Fruit fly (Drosophila melanogaster) whole organism, embryonic: ENCODE data around the gene Rtca.

Experiments
- Asciz ChIP-seq: fragments of 200-800 bp; sonication (Bioruptor generic); optimal IDR thresholded peaks from 2 replicates; lab custom pipeline; 2017; ENCODE audit warnings: missing biosample characterization, mild to moderate bottlenecking, missing genetic modification characterization, missing genetic modification reagents
- Awh ChIP-seq: fragments of 200-800 bp; sonication (Bioruptor generic); IDR thresholded peaks from 2 replicates; pipeline ENCODE4, ENCODE4 v1.3.6; 2022; ENCODE audit warnings: missing biosample characterization, missing genetic modification characterization
- Bteb2 ChIP-seq: fragments of 200-800 bp; sonication (Bioruptor generic); optimal IDR thresholded peaks from 2 replicates; lab custom pipeline; 2016; ENCODE audit warnings: missing biosample characterization, missing genetic modification characterization
- CG10543 ChIP-seq: fragments of 200-800 bp; sonication (Bioruptor generic); optimal IDR thresholded peaks from 3 replicates; lab custom pipeline; 2017; ENCODE audit warnings: missing biosample characterization, mild to moderate bottlenecking, missing genetic modification characterization, moderate library complexity
- CG11085 ChIP-seq: fragments of 200-800 bp; sonication (Bioruptor generic); IDR thresholded peaks from 2 replicates; pipeline ENCODE4 v1.3.6; 2022; ENCODE audit warnings: missing biosample characterization, missing genetic modification characterization
- CG11696 ChIP-seq: fragments of 200-800 bp; sonication (Bioruptor generic); IDR thresholded peaks from 2 replicates; pipeline ENCODE4 v1.3.6; 2022; ENCODE audit warnings: missing biosample characterization, missing genetic modification characterization
- CG12071 ChIP-seq: fragments of 200-800 bp; sonication (Bioruptor generic); optimal IDR thresholded peaks from 3 replicates; lab custom pipeline; 2018; ENCODE audit warnings: missing biosample characterization, mild to moderate bottlenecking, missing genetic modification characterization
- CG15073 ChIP-seq: fragments of 200-800 bp; sonication (Bioruptor generic); optimal IDR thresholded peaks from 2 replicates; lab custom pipeline; 2016; ENCODE audit warnings: missing biosample characterization, missing genetic modification characterization
- CG17359 ChIP-seq: fragments of 200-800 bp; sonication (Bioruptor generic); optimal IDR thresholded peaks from 3 replicates; lab custom pipeline; 2018; ENCODE audit warnings: missing biosample characterization, mild to moderate bottlenecking, missing genetic modification characterization, moderate library complexity
- CG17612 ChIP-seq: fragments of 200-800 bp; sonication (Bioruptor generic); IDR thresholded peaks from 2 replicates; pipeline ENCODE4 v1.3.6; 2022; ENCODE audit warnings: missing biosample characterization, missing genetic modification characterization
- CG2889 ChIP-seq: fragments of 200-800 bp; sonication (Bioruptor generic); IDR thresholded peaks from 3 replicates; pipeline ENCODE4 v1.3.6; 2022; ENCODE audit warnings: missing biosample characterization, missing genetic modification characterization
- CG4854 ChIP-seq: fragments of 200-800 bp; sonication (Bioruptor generic); optimal IDR thresholded peaks from 2 replicates; lab custom pipeline; 2016; ENCODE audit warnings: missing biosample characterization, missing genetic modification characterization, inconsistent platforms
- CG6813 ChIP-seq: fragments of 200-800 bp; sonication (Bioruptor generic); optimal IDR thresholded peaks from 2 replicates; lab custom pipeline; 2017; ENCODE audit warnings: missing biosample characterization, missing genetic modification characterization, mild to moderate bottlenecking, moderate library complexity, missing genetic modification reagents
- CG8290 ChIP-seq, 3 experiments: fragments of 200-800 bp; sonication (Bioruptor generic); optimal IDR thresholded peaks; 2 replicates each; lab custom pipeline; 2016 to 2019; ENCODE audit warnings: missing biosample characterization in 3 of 3, missing genetic modification characterization in 3 of 3, mild to moderate bottlenecking in 2 of 3, moderate library complexity in 1 of 3
- CTCF ChIP-seq: fragments of 200-800 bp; sonication (Bioruptor generic); optimal IDR thresholded peaks from 2 replicates; lab custom pipeline; 2017; ENCODE audit warnings: missing biosample characterization, mild to moderate bottlenecking, missing genetic modification characterization, moderate library complexity
- CkIIα-i1 ChIP-seq: fragments of 200-800 bp; sonication (Bioruptor generic); IDR thresholded peaks from 2 replicates; pipeline ENCODE4 v1.3.6; 2022; ENCODE audit warnings: missing biosample characterization, missing genetic modification characterization
- Dip3 ChIP-seq: fragments of 200-800 bp; sonication (Bioruptor generic); optimal IDR thresholded peaks from 3 replicates; lab custom pipeline; 2016; ENCODE audit warnings: missing biosample characterization, missing genetic modification characterization
- Dll ChIP-seq: fragments of 200-800 bp; sonication (Bioruptor generic); IDR thresholded peaks from 4 replicates; pipeline ENCODE4 v1.3.6; 2022; ENCODE audit warnings: missing biosample characterization, missing genetic modification characterization; ENCODE audit not compliant: partially characterized antibody
- Doc3 ChIP-seq: fragments of 200-800 bp; sonication (Bioruptor generic); IDR thresholded peaks from 3 replicates; pipeline ENCODE4 v1.3.6; 2022; ENCODE audit warnings: missing biosample characterization, missing genetic modification characterization; ENCODE audit not compliant: partially characterized antibody
- E2f1 ChIP-seq: fragments of 200-800 bp; sonication (Bioruptor generic); IDR thresholded peaks from 2 replicates; pipeline ENCODE4 v1.3.6; 2022; ENCODE audit warnings: missing biosample characterization, missing genetic modification characterization
- Fer2 ChIP-seq: fragments of 200-800 bp; sonication (Bioruptor generic); optimal IDR thresholded peaks from 2 replicates; lab custom pipeline; 2018; ENCODE audit warnings: missing biosample characterization, mild to moderate bottlenecking, missing genetic modification characterization, moderate library complexity
- H15 ChIP-seq: fragments of 200-800 bp; sonication (Bioruptor generic); IDR thresholded peaks from 3 replicates; pipeline ENCODE4 v1.3.6; 2022; ENCODE audit warnings: missing biosample characterization, missing genetic modification characterization
- Lim3 ChIP-seq: fragments of 200-800 bp; sonication (Bioruptor generic); IDR thresholded peaks from 2 replicates; pipeline ENCODE4 v1.3.6; 2022; ENCODE audit warnings: missing biosample characterization, missing genetic modification characterization
- Lpt ChIP-seq: fragments of >200 bp; optimal IDR thresholded peaks from 2 replicates; lab custom pipeline; 2018; ENCODE audit warnings: missing biosample characterization, missing genetic modification characterization
- Meics ChIP-seq: fragments of 200-800 bp; sonication (Bioruptor generic); optimal IDR thresholded peaks from 2 replicates; lab custom pipeline; 2017; ENCODE audit warnings: missing biosample characterization, mild to moderate bottlenecking, missing genetic modification characterization
- Nf-YA ChIP-seq: fragments of 200-800 bp; sonication (Bioruptor generic); IDR thresholded peaks from 2 replicates; pipeline ENCODE4 v1.3.6; 2022; ENCODE audit warnings: missing biosample characterization, missing genetic modification characterization
- Opbp ChIP-seq: fragments of 200-800 bp; sonication (Bioruptor generic); IDR thresholded peaks from 3 replicates; pipeline ENCODE4 v1.3.6; 2022; ENCODE audit warnings: missing biosample characterization, missing genetic modification characterization; ENCODE audit not compliant: partially characterized antibody
- Pdp1 ChIP-seq, 2 experiments: fragments of 200-800 bp; sonication (Bioruptor generic); optimal IDR thresholded peaks; 3 replicates each; lab custom pipeline; 2016; ENCODE audit warnings: missing biosample characterization in 2 of 2, missing genetic modification characterization in 2 of 2, mild to moderate bottlenecking in 1 of 2, moderate library complexity in 1 of 2
- Ravus ChIP-seq: fragments of 200-800 bp; sonication (Bioruptor generic); IDR thresholded peaks from 2 replicates; pipeline ENCODE4 v1.3.6; 2022; ENCODE audit warnings: missing biosample characterization, missing genetic modification characterization
- Rx ChIP-seq: fragments of 200-800 bp; sonication (Bioruptor generic); IDR thresholded peaks from 2 replicates; pipeline ENCODE4 v1.3.6; 2022; ENCODE audit warnings: missing biosample characterization, missing genetic modification characterization
- Xrp1 ChIP-seq: fragments of 200-800 bp; sonication (Bioruptor generic); IDR thresholded peaks from 2 replicates; pipeline ENCODE4 v1.3.6; 2022; ENCODE audit warnings: missing biosample characterization, missing genetic modification characterization
- cas ChIP-seq: fragments of 200-800 bp; sonication (Bioruptor generic); IDR thresholded peaks from 2 replicates; pipeline ENCODE4 v1.3.6; 2022; ENCODE audit warnings: missing biosample characterization, missing genetic modification characterization
- caup ChIP-seq: fragments of 200-800 bp; sonication (Bioruptor generic); optimal IDR thresholded peaks from 3 replicates; lab custom pipeline; 2017; ENCODE audit warnings: missing biosample characterization, mild to moderate bottlenecking, missing genetic modification characterization, moderate library complexity; ENCODE audit not compliant: severe bottlenecking
- chif ChIP-seq, 2 experiments: fragments of 200-800 bp; sonication (Bioruptor generic); optimal IDR thresholded peaks; 3 replicates each; lab custom pipeline; 2016; ENCODE audit warnings: missing biosample characterization in 2 of 2, missing genetic modification characterization in 2 of 2
- chm ChIP-seq: fragments of 200-800 bp; sonication (Bioruptor generic); IDR thresholded peaks from 2 replicates; pipeline ENCODE4 v1.3.6; 2022; ENCODE audit warnings: missing biosample characterization, missing genetic modification characterization
- dan ChIP-seq: fragments of 200-800 bp; sonication (Bioruptor generic); IDR thresholded peaks from 2 replicates; pipeline ENCODE4 v1.3.6; 2022; ENCODE audit warnings: missing biosample characterization, missing genetic modification characterization
- en ChIP-seq: fragments of 200-800 bp; sonication (Bioruptor generic); optimal IDR thresholded peaks from 2 replicates; lab custom pipeline; 2016; ENCODE audit warnings: missing biosample characterization, missing genetic modification characterization
- grau ChIP-seq: fragments of 200-800 bp; optimal IDR thresholded peaks from 3 replicates; lab custom pipeline; 2019; ENCODE audit warnings: missing biosample characterization, mild to moderate bottlenecking, missing genetic modification characterization, moderate library complexity
- kah ChIP-seq: fragments of 200-800 bp; sonication (Bioruptor generic); optimal IDR thresholded peaks from 2 replicates; lab custom pipeline; 2018; ENCODE audit warnings: missing biosample characterization, mild to moderate bottlenecking, missing genetic modification characterization
- lbe ChIP-seq: fragments of 200-800 bp; sonication (Bioruptor generic); optimal IDR thresholded peaks from 2 replicates; lab custom pipeline; 2016; ENCODE audit warnings: missing biosample characterization, mild to moderate bottlenecking, missing genetic modification characterization
- oc ChIP-seq: fragments of 200-800 bp; sonication (Bioruptor generic); optimal IDR thresholded peaks from 2 replicates; lab custom pipeline; 2018; ENCODE audit warnings: missing biosample characterization, mild to moderate bottlenecking, missing genetic modification characterization, moderate library complexity
- org-1 ChIP-seq: fragments of 200-800 bp; sonication (Bioruptor generic); optimal IDR thresholded peaks from 2 replicates; lab custom pipeline; 2017; ENCODE audit warnings: missing biosample characterization, missing genetic modification characterization
- pita ChIP-seq: fragments of 200-800 bp; sonication (Bioruptor generic); optimal IDR thresholded peaks from 2 replicates; lab custom pipeline; 2017; ENCODE audit warnings: missing biosample characterization, mild to moderate bottlenecking, missing genetic modification characterization
- pzg ChIP-seq: fragments of 200-800 bp; sonication (Bioruptor generic); optimal IDR thresholded peaks from 3 replicates; lab custom pipeline; 2018; ENCODE audit warnings: missing biosample characterization, mild to moderate bottlenecking, missing genetic modification characterization, moderate library complexity
- sqz ChIP-seq: fragments of 200-800 bp; sonication (Bioruptor generic); optimal IDR thresholded peaks from 3 replicates; lab custom pipeline; 2018; ENCODE audit warnings: missing biosample characterization, mild to moderate bottlenecking, missing genetic modification characterization
- stc ChIP-seq: fragments of 200-800 bp; sonication (Bioruptor generic); IDR thresholded peaks from 2 replicates; pipeline ENCODE4 v1.3.6; 2022; ENCODE audit warnings: missing biosample characterization, missing genetic modification characterization
- stwl ChIP-seq: fragments of 200-800 bp; sonication (Bioruptor generic); optimal IDR thresholded peaks from 3 replicates; lab custom pipeline; 2018; ENCODE audit warnings: missing biosample characterization, mild to moderate bottlenecking, missing genetic modification characterization, moderate library complexity

Rtca gene

dm6 chrX:2123013-2123964 lies 51.1 kb downstream of the Rtca start, which contains the start of gene ph-d (continued):
- peak; percentile 18 for TF ChIP-seq CG12071 (GFP tag; lab: Kevin White, UChicago)
- TF ChIP-seq lbe = no peak
- TF ChIP-seq Nf-YA (GFP tag; lab: Robert Waterston, UW) = no peak
- peak in 1 of 2 experiments; percentile 27 for TF ChIP-seq Pdp1 (GFP tag; optimal IDR thresholded peaks at IDR 0.05; lab: Kevin White, UChicago)
- peak; percentile 7 for TF ChIP-seq Dip3
- peak; percentile 62 for TF ChIP-seq Meics (GFP tag; lab: Kevin White, UChicago)
- TF ChIP-seq Doc3 (GFP tag; lab: Robert Waterston, UW) = no peak
- peak; percentile 42; the same call in 1 of the 2 replicates for TF ChIP-seq E2f1
- TF ChIP-seq CG6813 = peak; percentile 13
- TF ChIP-seq H15 (GFP tag; lab: Robert Waterston, UW) = 0 out of 3 replicates have a peak, but pooled peaks have one; percentile 19
- no peak for TF ChIP-seq CG8290 (GFP tag; optimal IDR thresholded peaks at IDR 0.05; lab: Kevin White, UChicago)
- TF ChIP-seq CG8290 (tag; optimal IDR thresholded peaks at IDR 0.05; lab: Kevin White, UChicago) = peak in 1 of 2 experiments; percentile 69
- TF ChIP-seq caup = peak; percentile 42
- TF ChIP-seq chif (GFP tag; optimal IDR thresholded peaks at IDR 0.05; lab: Kevin White, UChicago) = peak in 1 of 2 experiments; percentile 35
- TF ChIP-seq stc (GFP tag; lab: Robert Waterston, UW) = 0 out of 2 replicates have a peak, but pooled peaks have one; percentile 8
- peak; percentile 42 for TF ChIP-seq grau
- TF ChIP-seq CG4854 (GFP tag; lab: Kevin White, UChicago) = peak; percentile 14
- peak; percentile 40 for TF ChIP-seq CTCF (GFP tag; lab: Kevin White, UChicago)
- no peak for TF ChIP-seq en (GFP tag; lab: Kevin White, UChicago)
- peak; percentile 19; the same call in 1 of the 2 replicates for TF ChIP-seq Rx (GFP tag; lab: Robert Waterston, UW)
- peak; percentile 25 for TF ChIP-seq chm
- TF ChIP-seq oc = no peak
- no peak for TF ChIP-seq Awh (GFP tag; lab: Robert Waterston, UW)
- no peak for TF ChIP-seq kah (GFP tag; lab: Kevin White, UChicago)
- no peak for TF ChIP-seq CG15073 (GFP tag; lab: Kevin White, UChicago)
- TF ChIP-seq CG17359 (tag; lab: Kevin White, UChicago) = peak; percentile 53
- peak; percentile 44 for TF ChIP-seq Asciz
- no peak for TF ChIP-seq pita (GFP tag; lab: Kevin White, UChicago)
- 0 out of 2 replicates have a peak, but pooled peaks have one; percentile 31 for TF ChIP-seq CG11696
- TF ChIP-seq Lpt (GFP tag; lab: Kevin White, UChicago) = peak; percentile 87
- TF ChIP-seq CG11085 (GFP tag; lab: Robert Waterston, UW) = no peak
- 0 out of 2 replicates have a peak, but pooled peaks have one; percentile 11 for TF ChIP-seq cas (GFP tag; lab: Robert Waterston, UW)

dm6 chrX:2123965-2124688 lies 51.9 kb downstream of the Rtca start:
- peak; percentile 81 for TF ChIP-seq Lim3 (GFP tag; lab: Robert Waterston, UW)
- TF ChIP-seq pzg (GFP tag; lab: Kevin White, UChicago) = no peak
- TF ChIP-seq dan (GFP tag; lab: Robert Waterston, UW) = peak; percentile 75
- TF ChIP-seq Xrp1 (GFP tag; lab: Robert Waterston, UW) = peak; percentile 95
- TF ChIP-seq Bteb2 (GFP tag; lab: Kevin White, UChicago) = peak; percentile 19
- TF ChIP-seq sqz (GFP tag; lab: Kevin White, UChicago) = peak; percentile 78
- peak; percentile 62 for TF ChIP-seq stwl (tag; lab: Kevin White, UChicago)
- TF ChIP-seq Fer2 = peak; percentile 92
- peak; percentile 67 for TF ChIP-seq CG17612 (GFP tag; lab: Robert Waterston, UW)
- no peak for TF ChIP-seq CkIIα-i1 (GFP tag; lab: Robert Waterston, UW)
- TF ChIP-seq org-1 (GFP tag; lab: Kevin White, UChicago) = peak; percentile 91
- peak; percentile 84 for TF ChIP-seq Ravus (GFP tag; lab: Robert Waterston, UW)
- peak; percentile 70 to 86 for TF ChIP-seq chif (GFP tag; optimal IDR thresholded peaks at IDR 0.05; lab: Kevin White, UChicago)
- TF ChIP-seq Opbp (GFP tag; lab: Robert Waterston, UW) = no peak
- peak; percentile 99 for TF ChIP-seq CG10543 (GFP tag; lab: Kevin White, UChicago)
- TF ChIP-seq CG2889 (GFP tag; lab: Robert Waterston, UW) = peak; percentile 75; the same call in 2 of the 3 replicates
- TF ChIP-seq Dll (GFP tag; lab: Robert Waterston, UW) = no peak
